Worm (Caenorhabditis elegans) whole organism, early embryonic: ENCODE measurements around the gene sur-5.

Experiments
- F13C5.2 ChIP-seq: sonication (generic microtip); optimal IDR thresholded peaks from 2 replicates; lab custom pipeline; 2017; ENCODE audit warnings: mild to moderate bottlenecking, missing genetic modification characterization, inconsistent platforms, missing compliant biosample characterization
- flt-1 ChIP-seq: fragments of 200-800 bp; sonication (Bioruptor generic); IDR thresholded peaks from 2 replicates; pipeline ENCODE4 v1.3.6; 2022; ENCODE audit warnings: missing genetic modification characterization, missing compliant biosample characterization

- TF ChIP-seq F13C5.2 (tag; lab: Kevin White, UChicago) (no peak), flt-1 (GFP tag; lab: Robert Waterston, UW) (no peak)
Observed at ce11 chrX:7268965-7269364, 36.4 kb downstream of the sur-5 start.
